Fruit fly (Drosophila melanogaster): Measurements from ENCODE around the gene Ddc.

- no peak for TF ChIP-seq CG8478 (optimal IDR thresholded peaks at IDR 0.05)
- TF ChIP-seq EcR (GFP tag; optimal IDR thresholded peaks at IDR 0.05), result no peak
- TF ChIP-seq psq (optimal IDR thresholded peaks at IDR 0.05), result no peak
- no peak for TF ChIP-seq usp (GFP tag; optimal IDR thresholded peaks at IDR 0.05)
Observed at dm6 chr2L:19120196-19120950, at the start of gene Ddc.

Measured in whole organism.